Worm (Caenorhabditis elegans) whole organism, L2 larva: ENCODE results near the gene irld-19.

Experiments used
- ama-1 ChIP-seq: fragments of 150-350 bp; optimal IDR thresholded peaks from 2 replicates; lab custom pipeline; 2018; ENCODE audit warnings: inconsistent platforms
- ceh-82 ChIP-seq: fragments of 150-350 bp; optimal IDR thresholded peaks from 2 replicates; lab custom pipeline; 2014; ENCODE audit warnings: missing biosample characterization, missing genetic modification characterization
- egl-27 ChIP-seq: sonication (generic microtip); optimal IDR thresholded peaks from 3 replicates; lab custom pipeline; 2017; ENCODE audit warnings: missing biosample characterization, missing genetic modification reagents, missing genetic modification characterization
- elt-1 ChIP-seq: fragments of 150-350 bp; optimal IDR thresholded peaks from 2 replicates; lab custom pipeline; 2014; ENCODE audit warnings: missing biosample characterization, missing genetic modification characterization
- elt-3 ChIP-seq: sonication (generic microtip); optimal IDR thresholded peaks from 2 replicates; lab custom pipeline; 2017; ENCODE audit warnings: missing biosample characterization, missing genetic modification characterization
- lin-39 ChIP-seq: fragments of 150-350 bp; optimal IDR thresholded peaks from 2 replicates; lab custom pipeline; 2014; ENCODE audit warnings: missing biosample characterization, missing genetic modification reagents, missing genetic modification characterization
- mdl-1 ChIP-seq, 2 experiments: fragments of 150-350 bp in 1 of 2; sonication (generic microtip) in 1 of 2; optimal IDR thresholded peaks; 2 replicates each; lab custom pipeline; 2017; ENCODE audit warnings: missing biosample characterization in 2 of 2, missing genetic modification characterization in 2 of 2
- nhr-25 ChIP-seq: fragments of 150-350 bp; sonication (generic microtip); optimal IDR thresholded peaks from 3 replicates; lab custom pipeline; 2014; ENCODE audit warnings: missing biosample characterization, missing genetic modification characterization
- nhr-77 ChIP-seq: fragments of 150-350 bp; optimal IDR thresholded peaks from 2 replicates; lab custom pipeline; 2014; ENCODE audit warnings: missing biosample characterization, missing genetic modification characterization
- skn-1 ChIP-seq: sonication (generic microtip); optimal IDR thresholded peaks from 2 replicates; lab custom pipeline; 2017; ENCODE audit warnings: missing biosample characterization, missing genetic modification characterization
- sma-3 ChIP-seq: sonication (generic microtip); optimal IDR thresholded peaks from 2 replicates; lab custom pipeline; 2016; ENCODE audit warnings: missing genetic modification reagents, missing genetic modification characterization, missing compliant biosample characterization
- snpc-4 ChIP-seq: fragments of 150-350 bp; optimal IDR thresholded peaks from 2 replicates; lab custom pipeline; 2014; ENCODE audit warnings: missing biosample characterization, missing genetic modification characterization
- unc-62 ChIP-seq: fragments of 150-350 bp; optimal IDR thresholded peaks from 2 replicates; lab custom pipeline; 2014; ENCODE audit warnings: missing biosample characterization, missing genetic modification reagents, missing genetic modification characterization
- ztf-11 ChIP-seq: sonication (generic microtip); optimal IDR thresholded peaks from 2 replicates; lab custom pipeline; 2017; ENCODE audit warnings: missing biosample characterization, missing genetic modification characterization

DNA sequence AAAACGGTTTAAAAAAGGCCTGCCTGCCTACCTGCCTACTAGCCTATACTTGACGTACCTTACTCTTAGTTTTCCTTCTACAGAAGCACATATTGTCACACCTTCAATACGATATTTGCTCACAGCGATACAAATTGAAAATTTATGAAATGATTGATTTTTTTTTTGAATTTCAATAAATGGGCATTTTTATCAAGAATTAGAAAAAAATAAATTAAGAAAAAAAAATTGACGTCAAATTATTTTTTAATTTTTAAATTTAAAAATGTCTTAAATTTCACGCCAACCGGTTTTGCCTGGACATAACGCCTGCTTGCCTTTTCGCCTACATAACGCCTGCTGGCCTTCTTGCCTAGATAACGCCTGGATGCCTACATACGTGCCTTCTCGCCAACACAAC, 42.6 kb upstream of the irld-19 start, which contains the start of gene BE10.5:
- TF ChIP-seq egl-27 (tag; lab: Kevin White, UChicago) (no peak), mdl-1 (tag; optimal IDR thresholded peaks at IDR 0.05; lab: Kevin White, UChicago) (no peak), ama-1 (lab: Kevin White, UChicago) (no peak), skn-1 (tag; lab: Kevin White, UChicago) (no peak), elt-3 (tag; lab: Kevin White, UChicago) (no peak), nhr-77 (no peak), snpc-4 (tag; lab: Kevin White, UChicago) (no peak), lin-39 (tag; lab: Kevin White, UChicago) (no peak), sma-3 (no peak), ztf-11 (tag; lab: Kevin White, UChicago) (no peak), nhr-25 (tag; lab: Kevin White, UChicago) (no peak), elt-1 (tag; lab: Kevin White, UChicago) (no peak), unc-62 (GFP tag; lab: Kevin White, UChicago) (no peak), ceh-82 (tag; lab: Kevin White, UChicago) (no peak)
